Worm (Caenorhabditis elegans) whole organism, late embryonic: ENCODE measurements around the gene F26D2.16.

Experiments used
- K09A11.1 ChIP-seq: sonication (generic microtip); optimal IDR thresholded peaks from 2 replicates; lab custom pipeline; 2017; ENCODE audit warnings: antibody characterized with exemption, mild to moderate bottlenecking, missing genetic modification characterization, missing compliant biosample characterization; ENCODE audit not compliant: insufficient read depth
- Y22D7AL.16 ChIP-seq: sonication (generic microtip); optimal IDR thresholded peaks from 2 replicates; lab custom pipeline; 2016; ENCODE audit warnings: missing genetic modification characterization, missing compliant biosample characterization
- ahr-1 ChIP-seq: sonication (generic microtip); optimal IDR thresholded peaks from 2 replicates; lab custom pipeline; 2016; ENCODE audit warnings: missing genetic modification characterization, missing compliant biosample characterization
- ceh-18 ChIP-seq: sonication (generic microtip); optimal IDR thresholded peaks from 2 replicates; lab custom pipeline; 2016; ENCODE audit warnings: missing genetic modification characterization, missing compliant biosample characterization
- ceh-19 ChIP-seq: fragments of 200-800 bp; sonication (Bioruptor generic); optimal IDR thresholded peaks from 2 replicates; lab custom pipeline; 2018; ENCODE audit warnings: mild to moderate bottlenecking, missing genetic modification characterization, missing compliant biosample characterization
- ceh-2 ChIP-seq: sonication (generic microtip); optimal IDR thresholded peaks from 2 replicates; lab custom pipeline; 2016; ENCODE audit warnings: missing genotype, missing genetic modification characterization, missing compliant biosample characterization
- ceh-22 ChIP-seq: sonication (generic microtip); optimal IDR thresholded peaks from 2 replicates; lab custom pipeline; 2017; ENCODE audit warnings: missing biosample characterization, missing genetic modification characterization
- ceh-24 ChIP-seq: sonication (generic microtip); optimal IDR thresholded peaks from 2 replicates; lab custom pipeline; 2016; ENCODE audit warnings: mild to moderate bottlenecking, missing genetic modification characterization, missing compliant biosample characterization
- ceh-30 ChIP-seq: fragments of 150-350 bp; optimal IDR thresholded peaks from 2 replicates; lab custom pipeline; 2014; ENCODE audit warnings: missing biosample characterization, missing genetic modification characterization
- ceh-34 ChIP-seq: sonication (generic microtip); optimal IDR thresholded peaks from 2 replicates; lab custom pipeline; 2016; ENCODE audit warnings: mild to moderate bottlenecking, missing genetic modification characterization, missing compliant biosample characterization
- ceh-45 ChIP-seq: fragments of 200-800 bp; sonication (Bioruptor generic); IDR thresholded peaks from 2 replicates; pipeline ENCODE4 v1.3.6; 2022; ENCODE audit warnings: missing genetic modification reagents, missing genetic modification characterization, missing compliant biosample characterization
- ceh-48 ChIP-seq: sonication (generic microtip); optimal IDR thresholded peaks from 2 replicates; lab custom pipeline; 2016; ENCODE audit warnings: missing genetic modification characterization, inconsistent platforms, missing compliant biosample characterization
- ceh-6 ChIP-seq: fragments of 200-800 bp; sonication (Bioruptor generic); optimal IDR thresholded peaks from 2 replicates; lab custom pipeline; 2018; ENCODE audit warnings: mild to moderate bottlenecking, missing genetic modification characterization, missing compliant biosample characterization
- ceh-9 ChIP-seq: sonication (generic microtip); optimal IDR thresholded peaks from 2 replicates; lab custom pipeline; 2016; ENCODE audit warnings: mild to moderate bottlenecking, missing genetic modification characterization, inconsistent platforms, missing compliant biosample characterization
- dmd-4 ChIP-seq: sonication (generic microtip); optimal IDR thresholded peaks from 2 replicates; lab custom pipeline; 2016; ENCODE audit warnings: borderline replicate concordance, missing genetic modification characterization, missing compliant biosample characterization
- dve-1 ChIP-seq: sonication (generic microtip); optimal IDR thresholded peaks from 2 replicates; lab custom pipeline; 2017; ENCODE audit warnings: antibody characterized with exemption, mild to moderate bottlenecking, missing genetic modification characterization, missing compliant biosample characterization
- elt-2 ChIP-seq: sonication (generic microtip); optimal IDR thresholded peaks from 2 replicates; lab custom pipeline; 2016; ENCODE audit warnings: missing genetic modification reagents, missing genetic modification characterization, missing compliant biosample characterization
- ets-4 ChIP-seq: sonication (generic microtip); optimal IDR thresholded peaks from 2 replicates; lab custom pipeline; 2016; ENCODE audit warnings: missing genetic modification characterization, missing compliant biosample characterization
- eyg-1 ChIP-seq: sonication (generic microtip); optimal IDR thresholded peaks from 2 replicates; lab custom pipeline; 2016; ENCODE audit warnings: missing genotype, missing genetic modification characterization, missing compliant biosample characterization
- fax-1 ChIP-seq: sonication (generic microtip); optimal IDR thresholded peaks from 2 replicates; lab custom pipeline; 2016; ENCODE audit warnings: missing genotype, missing genetic modification characterization, missing compliant biosample characterization
- fkh-6 ChIP-seq: sonication (generic microtip); optimal IDR thresholded peaks from 2 replicates; lab custom pipeline; 2016; ENCODE audit warnings: missing genetic modification characterization, missing compliant biosample characterization
- gmeb-2 ChIP-seq: sonication (generic microtip); optimal IDR thresholded peaks from 2 replicates; lab custom pipeline; 2016; ENCODE audit warnings: missing genetic modification characterization, inconsistent platforms, missing compliant biosample characterization
- hlh-15 ChIP-seq: sonication (generic microtip); optimal IDR thresholded peaks from 2 replicates; lab custom pipeline; 2016; ENCODE audit warnings: missing genetic modification characterization, missing compliant biosample characterization
- hlh-6 ChIP-seq: sonication (generic microtip); optimal IDR thresholded peaks from 2 replicates; lab custom pipeline; 2016; ENCODE audit warnings: missing genotype, missing genetic modification characterization, missing compliant biosample characterization
- lim-6 ChIP-seq: sonication (generic microtip); optimal IDR thresholded peaks from 2 replicates; lab custom pipeline; 2016; ENCODE audit warnings: missing genetic modification characterization, missing compliant biosample characterization
- lin-11 ChIP-seq: fragments of 200-800 bp; sonication (Bioruptor generic); optimal IDR thresholded peaks from 2 replicates; lab custom pipeline; 2018; ENCODE audit warnings: mild to moderate bottlenecking, missing genetic modification characterization, missing compliant biosample characterization
- madf-2 ChIP-seq: sonication (generic microtip); optimal IDR thresholded peaks from 2 replicates; lab custom pipeline; 2017; ENCODE audit warnings: missing genetic modification characterization, missing compliant biosample characterization
- nfya-1 ChIP-seq: sonication (generic microtip); optimal IDR thresholded peaks from 2 replicates; lab custom pipeline; 2017; ENCODE audit warnings: missing genetic modification characterization, mild to moderate bottlenecking, missing compliant biosample characterization, antibody characterized with exemption, moderate library complexity
- npax-4 ChIP-seq: sonication (generic microtip); optimal IDR thresholded peaks from 2 replicates; lab custom pipeline; 2016; ENCODE audit warnings: missing genetic modification characterization, missing compliant biosample characterization
- odd-2 ChIP-seq: sonication (generic microtip); optimal IDR thresholded peaks from 2 replicates; lab custom pipeline; 2017; ENCODE audit warnings: antibody characterized with exemption, mild to moderate bottlenecking, missing genetic modification characterization, missing compliant biosample characterization
- pag-3 ChIP-seq: sonication (generic microtip); optimal IDR thresholded peaks from 2 replicates; lab custom pipeline; 2016; ENCODE audit warnings: missing compliant biosample characterization, missing genetic modification characterization, borderline replicate concordance
- pax-1 ChIP-seq: fragments of 150-350 bp; optimal IDR thresholded peaks from 2 replicates; lab custom pipeline; 2014; ENCODE audit warnings: missing biosample characterization, missing genetic modification characterization
- pha-2 ChIP-seq: sonication (generic microtip); optimal IDR thresholded peaks from 2 replicates; lab custom pipeline; 2017; ENCODE audit warnings: mild to moderate bottlenecking, missing genetic modification characterization, missing compliant biosample characterization
- pha-4 ChIP-seq: fragments of 150-350 bp; optimal IDR thresholded peaks from 2 replicates; lab custom pipeline; 2018; ENCODE audit warnings: missing biosample characterization, missing genetic modification reagents, missing genetic modification characterization
- pqm-1 ChIP-seq: sonication (generic microtip); optimal IDR thresholded peaks from 2 replicates; lab custom pipeline; 2016; ENCODE audit warnings: missing genetic modification characterization, missing compliant biosample characterization
- sdc-2 ChIP-seq: sonication (generic microtip); optimal IDR thresholded peaks from 2 replicates; lab custom pipeline; 2016; ENCODE audit warnings: missing genotype, missing genetic modification characterization, missing compliant biosample characterization
- sox-4 ChIP-seq: sonication (generic microtip); optimal IDR thresholded peaks from 2 replicates; lab custom pipeline; 2017; ENCODE audit warnings: mild to moderate bottlenecking, missing genetic modification characterization, inconsistent platforms, missing compliant biosample characterization
- syd-9 ChIP-seq: sonication (generic microtip); optimal IDR thresholded peaks from 2 replicates; lab custom pipeline; 2016; ENCODE audit warnings: mild to moderate bottlenecking, missing genetic modification characterization, moderate library complexity, missing compliant biosample characterization
- tbx-7 ChIP-seq: sonication (generic microtip); optimal IDR thresholded peaks from 2 replicates; lab custom pipeline; 2016; ENCODE audit warnings: missing genotype, missing genetic modification characterization, missing compliant biosample characterization
- ttx-3 ChIP-seq: sonication (generic microtip); optimal IDR thresholded peaks from 2 replicates; lab custom pipeline; 2016; ENCODE audit warnings: missing genetic modification reagents, missing genetic modification characterization, missing compliant biosample characterization
- unc-42 ChIP-seq: sonication (generic microtip); optimal IDR thresholded peaks from 2 replicates; lab custom pipeline; 2016; ENCODE audit warnings: missing genotype, missing genetic modification characterization, missing compliant biosample characterization
- unc-86 ChIP-seq: sonication (generic microtip); optimal IDR thresholded peaks from 2 replicates; lab custom pipeline; 2016; ENCODE audit warnings: missing genetic modification characterization, missing compliant biosample characterization
- zip-5 ChIP-seq: sonication (generic microtip); optimal IDR thresholded peaks from 2 replicates; lab custom pipeline; 2016; ENCODE audit warnings: missing genetic modification characterization, missing compliant biosample characterization

F26D2.16 gene

ce11 chrV:16401519-16401918 lies 18.1 kb downstream of the F26D2.16 start, which contains the start of gene F13A7.14 (continued):
- TF ChIP-seq ceh-2 (tag; lab: Kevin White, UChicago) (peak; percentile 92), ceh-30 (tag; lab: Kevin White, UChicago) (no peak)

ce11 chrV:16399388-16399787 lies 20.3 kb downstream of the F26D2.16 start, which contains the start of gene sre-36:
Gene sre-36 (plus strand): TSS chrV:16399688.
- TF ChIP-seq dve-1 (tag; lab: Kevin White, UChicago) = no peak
- no peak for TF ChIP-seq ceh-30 (tag; lab: Kevin White, UChicago)
- TF ChIP-seq madf-2 (tag; lab: Kevin White, UChicago) = no peak
- no peak for TF ChIP-seq ahr-1 (tag; lab: Kevin White, UChicago)
- no peak for TF ChIP-seq ceh-9 (tag; lab: Kevin White, UChicago)
- no peak for TF ChIP-seq zip-5 (tag; lab: Kevin White, UChicago)
- no peak for TF ChIP-seq ceh-6 (GFP tag; lab: Kevin White, UChicago)
- no peak for TF ChIP-seq pha-2 (tag; lab: Kevin White, UChicago)
- TF ChIP-seq syd-9 = no peak
- no peak for TF ChIP-seq hlh-6 (tag; lab: Kevin White, UChicago)
- no peak for TF ChIP-seq fax-1 (tag; lab: Kevin White, UChicago)
- TF ChIP-seq nfya-1 (tag; lab: Kevin White, UChicago) = no peak

- TF ChIP-seq madf-2 (tag; lab: Kevin White, UChicago) (no peak), sdc-2 (tag; lab: Kevin White, UChicago) (no peak), pqm-1 (tag; lab: Kevin White, UChicago) (no peak), unc-42 (no peak), ceh-18 (tag; lab: Kevin White, UChicago) (no peak), pax-1 (tag; lab: Kevin White, UChicago) (no peak), npax-4 (tag; lab: Kevin White, UChicago) (no peak), gmeb-2 (tag; lab: Kevin White, UChicago) (no peak), ahr-1 (tag; lab: Kevin White, UChicago) (no peak), lim-6 (tag; lab: Kevin White, UChicago) (no peak), Y22D7AL.16 (no peak), ceh-45 (GFP tag; lab: Robert Waterston, UW) (no peak), lin-11 (tag; lab: Kevin White, UChicago) (no peak), ceh-22 (tag; lab: Kevin White, UChicago) (no peak), nfya-1 (tag; lab: Kevin White, UChicago) (no peak), ceh-24 (tag; lab: Kevin White, UChicago) (no peak), ceh-48 (tag; lab: Kevin White, UChicago) (no peak), tbx-7 (tag; lab: Kevin White, UChicago) (no peak)
These were observed 23.9 kb downstream of the F26D2.16 start, which contains the start of gene F13A7.12 for ce11 chrV:16395739-16396138. Gene F13A7.12 (plus strand): TSS chrV:16396039.

ce11 chrV:16395131-16395530 lies 24.5 kb downstream of the F26D2.16 start, which contains the start of gene F13A7.11:
Gene F13A7.11 (minus strand): TSS chrV:16395304.
- TF ChIP-seq sdc-2 (tag; lab: Kevin White, UChicago) (no peak), dmd-4 (no peak), elt-2 (tag; lab: Kevin White, UChicago) (peak; percentile 4), gmeb-2 (tag; lab: Kevin White, UChicago) (no peak)

- TF ChIP-seq odd-2 (tag; lab: Kevin White, UChicago) (no peak), K09A11.1 (tag; lab: Kevin White, UChicago) (no peak), ahr-1 (tag; lab: Kevin White, UChicago) (no peak), ceh-34 (tag; lab: Kevin White, UChicago) (no peak), eyg-1 (no peak), ceh-6 (GFP tag; lab: Kevin White, UChicago) (no peak), unc-86 (tag; lab: Kevin White, UChicago) (no peak), madf-2 (tag; lab: Kevin White, UChicago) (no peak), pha-4 (tag; lab: Kevin White, UChicago) (no peak), pag-3 (tag; lab: Kevin White, UChicago) (no peak), ttx-3 (tag; lab: Kevin White, UChicago) (no peak), npax-4 (tag; lab: Kevin White, UChicago) (no peak), fkh-6 (tag; lab: Kevin White, UChicago) (no peak), ceh-19 (GFP tag; lab: Kevin White, UChicago) (no peak), sox-4 (tag; lab: Kevin White, UChicago) (no peak), ets-4 (tag; lab: Kevin White, UChicago) (no peak), gmeb-2 (tag; lab: Kevin White, UChicago) (no peak), hlh-15 (tag; lab: Kevin White, UChicago) (no peak)
- TF ChIP-seq, all 69 proteins: peak for 0
These were observed 25.9 kb downstream of the F26D2.16 start, which contains the start of gene srd-63 for ce11 chrV:16393728-16394127. Gene srd-63 (minus strand): TSS chrV:16393828.
